Fruit fly (Drosophila melanogaster) whole organism, pupa: ENCODE results near the gene Dnaaf4.

Experiments
- CG10348 ChIP-seq: fragments of 200-800 bp; sonication (Bioruptor generic); IDR thresholded peaks from 2 replicates; pipeline ENCODE4 v1.3.6; 2022; ENCODE audit warnings: missing biosample characterization, missing genetic modification characterization
- CG12605 ChIP-seq: fragments of 200-800 bp; sonication (Bioruptor generic); IDR thresholded peaks from 2 replicates; pipeline ENCODE4 v1.3.6; 2022; ENCODE audit warnings: missing biosample characterization, missing genetic modification characterization
- CG13204 ChIP-seq: fragments of 200-800 bp; sonication (Bioruptor generic); optimal IDR thresholded peaks from 2 replicates; lab custom pipeline; 2018; ENCODE audit warnings: missing biosample characterization, mild to moderate bottlenecking, missing genetic modification characterization, moderate library complexity
- CG14655 ChIP-seq: fragments of 200-800 bp; sonication (Bioruptor generic); optimal IDR thresholded peaks from 3 replicates; lab custom pipeline; 2017; ENCODE audit warnings: mild to moderate bottlenecking, missing biosample characterization, missing genetic modification reagents, missing genetic modification characterization
- CG15710 ChIP-seq: fragments of 200-800 bp; sonication (Bioruptor generic); optimal IDR thresholded peaks from 2 replicates; lab custom pipeline; 2018; ENCODE audit warnings: missing biosample characterization, mild to moderate bottlenecking, missing genetic modification characterization, moderate library complexity
- CG17806 ChIP-seq: fragments of 200-800 bp; sonication (Bioruptor generic); optimal IDR thresholded peaks from 2 replicates; lab custom pipeline; 2018; ENCODE audit warnings: missing biosample characterization, mild to moderate bottlenecking, missing genetic modification characterization, moderate library complexity
- CG32121 ChIP-seq: fragments of 200-800 bp; sonication (Bioruptor generic); IDR thresholded peaks from 2 replicates; pipeline ENCODE4 v1.3.6; 2022; ENCODE audit warnings: missing biosample characterization, missing genetic modification characterization
- CG34367 ChIP-seq: fragments of 200-800 bp; sonication (Bioruptor generic); optimal IDR thresholded peaks from 2 replicates; lab custom pipeline; 2018; ENCODE audit warnings: missing biosample characterization, mild to moderate bottlenecking, missing genetic modification characterization
- CG4496 ChIP-seq: fragments of 200-800 bp; sonication (Bioruptor generic); IDR thresholded peaks from 3 replicates; pipeline ENCODE4 v1.3.6; 2022; ENCODE audit warnings: missing biosample characterization, missing genetic modification characterization
- CG8159 ChIP-seq: fragments of 200-800 bp; sonication (Bioruptor generic); optimal IDR thresholded peaks from 3 replicates; lab custom pipeline; 2018; ENCODE audit warnings: missing biosample characterization, mild to moderate bottlenecking, missing genetic modification characterization, moderate library complexity
- CG8301 ChIP-seq: fragments of 200-800 bp; sonication (Bioruptor generic); optimal IDR thresholded peaks from 2 replicates; lab custom pipeline; 2018; ENCODE audit warnings: missing biosample characterization, mild to moderate bottlenecking, missing genetic modification characterization
- CG9948 ChIP-seq: fragments of 200-800 bp; sonication (Bioruptor generic); optimal IDR thresholded peaks from 2 replicates; lab custom pipeline; 2018; ENCODE audit warnings: missing biosample characterization, mild to moderate bottlenecking, missing genetic modification characterization, moderate library complexity
- D1 ChIP-seq: fragments of 200-800 bp; sonication (Bioruptor generic); optimal IDR thresholded peaks from 2 replicates; lab custom pipeline; 2018; ENCODE audit warnings: missing biosample characterization, mild to moderate bottlenecking, missing genetic modification characterization, moderate library complexity
- EcR ChIP-seq: fragments of 200-800 bp; sonication (Bioruptor generic); optimal IDR thresholded peaks from 3 replicates; lab custom pipeline; 2019; ENCODE audit warnings: missing biosample characterization, missing genetic modification characterization, mild to moderate bottlenecking, moderate library complexity, missing genetic modification reagents
- Ets98B ChIP-seq: fragments of 200-800 bp; sonication (Bioruptor generic); IDR thresholded peaks from 2 replicates; pipeline ENCODE4 v1.3.6; 2022; ENCODE audit warnings: missing biosample characterization, missing genetic modification characterization
- Pif1A ChIP-seq: fragments of 200-800 bp; sonication (Bioruptor generic); optimal IDR thresholded peaks from 3 replicates; lab custom pipeline; 2016; ENCODE audit warnings: missing biosample characterization, missing genetic modification characterization
- Pif1B ChIP-seq: fragments of 200-800 bp; sonication (Bioruptor generic); optimal IDR thresholded peaks from 3 replicates; lab custom pipeline; 2016; ENCODE audit warnings: missing biosample characterization, missing genetic modification characterization
- Snoo ChIP-seq: fragments of 200-800 bp; sonication (Bioruptor generic); optimal IDR thresholded peaks from 3 replicates; lab custom pipeline; 2017; ENCODE audit warnings: missing biosample characterization, mild to moderate bottlenecking, missing genetic modification characterization, inconsistent platforms
- fd96Ca ChIP-seq: fragments of 200-800 bp; sonication (Bioruptor generic); IDR thresholded peaks from 3 replicates; pipeline ENCODE4 v1.3.6; 2022; ENCODE audit warnings: missing biosample characterization, missing genetic modification characterization
- gl ChIP-seq: fragments of 200-800 bp; sonication (Bioruptor generic); optimal IDR thresholded peaks from 2 replicates; lab custom pipeline; 2018; ENCODE audit warnings: missing biosample characterization, mild to moderate bottlenecking, missing genetic modification characterization
- rn ChIP-seq: fragments of 200-800 bp; sonication (Bioruptor generic); IDR thresholded peaks from 2 replicates; pipeline ENCODE4 v1.3.6; 2022; ENCODE audit warnings: missing biosample characterization, missing genetic modification characterization

The Dnaaf4 gene

dm6 chr2L:11148969-11149368 is 27.5 kb upstream of the Dnaaf4 start, which contains the start of gene Gyc32E:
Gene Gyc32E, minus strand, starts transcription at chr2L:11149101.
- TF ChIP-seq Ets98B (GFP tag; lab: Robert Waterston, UW) (no peak), Pif1B (GFP tag; lab: Kevin White, UChicago) (no peak), CG13204 (GFP tag; lab: Kevin White, UChicago) (no peak), rn (GFP tag; lab: Robert Waterston, UW) (no peak), CG17806 (no peak), CG14655 (GFP tag; lab: Kevin White, UChicago) (no peak), Snoo (tag; lab: Kevin White, UChicago) (no peak), CG34367 (no peak), CG15710 (tag; lab: Kevin White, UChicago) (no peak), CG8301 (tag; lab: Kevin White, UChicago) (no peak), CG10348 (GFP tag; lab: Robert Waterston, UW) (no peak), CG4496 (no peak)

- TF ChIP-seq CG8301 (tag; lab: Kevin White, UChicago) (no peak), CG15710 (tag; lab: Kevin White, UChicago) (no peak), CG13204 (GFP tag; lab: Kevin White, UChicago) (no peak), Pif1A (GFP tag; lab: Kevin White, UChicago) (no peak), Pif1B (GFP tag; lab: Kevin White, UChicago) (no peak), CG10348 (GFP tag; lab: Robert Waterston, UW) (no peak), CG9948 (no peak), Ets98B (GFP tag; lab: Robert Waterston, UW) (no peak), CG14655 (GFP tag; lab: Kevin White, UChicago) (no peak), CG17806 (no peak), CG34367 (no peak)
- TF ChIP-seq, all 21 proteins: peak for 0
Observed at dm6 chr2L:11145317-11145716, 23.8 kb upstream of the Dnaaf4 start, which contains the start of gene CG31867. Gene CG31867, minus strand, starts transcription at chr2L:11145417.

- TF ChIP-seq Pif1B (GFP tag; lab: Kevin White, UChicago), result no peak
- no peak for TF ChIP-seq Pif1A (GFP tag; lab: Kevin White, UChicago)
- TF ChIP-seq Ets98B (GFP tag; lab: Robert Waterston, UW), result no peak
- TF ChIP-seq CG8159, result no peak
- TF ChIP-seq CG32121 (GFP tag; lab: Robert Waterston, UW), result no peak
- TF ChIP-seq CG34367, result no peak
- no peak for TF ChIP-seq CG10348 (GFP tag; lab: Robert Waterston, UW)
- no peak for TF ChIP-seq CG9948
- TF ChIP-seq CG12605 (GFP tag; lab: Robert Waterston, UW), result no peak
- TF ChIP-seq, all 21 proteins: peak for 0
Observed at dm6 chr2L:11136093-11136492, 14.6 kb upstream of the Dnaaf4 start, which contains the start of gene hgo. Gene hgo, plus strand, starts transcription at chr2L:11136393.

- no peak for TF ChIP-seq CG12605 (GFP tag; lab: Robert Waterston, UW)
- no peak for TF ChIP-seq CG10348 (GFP tag; lab: Robert Waterston, UW)
- TF ChIP-seq Pif1A (GFP tag; lab: Kevin White, UChicago), result no peak
- no peak for TF ChIP-seq Ets98B (GFP tag; lab: Robert Waterston, UW)
- TF ChIP-seq CG8301 (tag; lab: Kevin White, UChicago), result no peak
- TF ChIP-seq CG4496, result no peak
- no peak for TF ChIP-seq CG17806
- no peak for TF ChIP-seq gl
- TF ChIP-seq, all 21 proteins: peak for 0
Observed at dm6 chr2L:11130151-11131008, 8.9 kb upstream of the Dnaaf4 start, which contains the start of the genes RfC38 and CG4751. Gene RfC38, minus strand, starts transcription at chr2L:11130645. Gene CG4751, plus strand, starts transcription at chr2L:11130737.

- peak; percentile 37 for TF ChIP-seq CG9948
- TF ChIP-seq CG17806, result no peak
- peak; percentile 70 for TF ChIP-seq CG32121 (GFP tag; lab: Robert Waterston, UW)
- 0 out of 2 replicates have a peak, but pooled peaks have one; percentile 12 for TF ChIP-seq rn (GFP tag; lab: Robert Waterston, UW)
- peak; percentile 44 for TF ChIP-seq CG34367
- TF ChIP-seq CG12605 (GFP tag; lab: Robert Waterston, UW), result no peak
- no peak for TF ChIP-seq CG8159
- no peak for TF ChIP-seq EcR (GFP tag; lab: Kevin White, UChicago)
- no peak for TF ChIP-seq Pif1B (GFP tag; lab: Kevin White, UChicago)
- no peak for TF ChIP-seq CG8301 (tag; lab: Kevin White, UChicago)
- peak; percentile 77 for TF ChIP-seq CG4496
- no peak for TF ChIP-seq gl
- TF ChIP-seq CG14655 (GFP tag; lab: Kevin White, UChicago), result no peak
- peak; percentile 64; the same call in 1 of the 2 replicates for TF ChIP-seq Ets98B (GFP tag; lab: Robert Waterston, UW)
- TF ChIP-seq CG10348 (GFP tag; lab: Robert Waterston, UW), result no peak
- TF ChIP-seq D1 (tag; lab: Kevin White, UChicago), result no peak
- no peak for TF ChIP-seq CG13204 (GFP tag; lab: Kevin White, UChicago)
- peak; percentile 69 for TF ChIP-seq Snoo (tag; lab: Kevin White, UChicago)
- TF ChIP-seq fd96Ca (GFP tag; lab: Robert Waterston, UW), result peak; percentile 72; the same call in 2 of the 3 replicates
- TF ChIP-seq Pif1A (GFP tag; lab: Kevin White, UChicago), result no peak
- peak; percentile 62 for TF ChIP-seq CG15710 (tag; lab: Kevin White, UChicago)
Observed at dm6 chr2L:11123499-11123898, 2.0 kb upstream of the Dnaaf4 start, which contains the start of the genes Csl4 and Nup160. Gene Csl4, minus strand, starts transcription at chr2L:11123567. Gene Nup160, plus strand, starts transcription at chr2L:11123777.
